Worm (Caenorhabditis elegans) whole organism, young adult: ENCODE results near the gene cest-3.

Source experiments
- B0019.2 ChIP-seq: fragments of 200-800 bp; sonication (Bioruptor generic); conservative IDR thresholded peaks from 2 replicates; pipeline ENCODE4 v1.3.6; 2022; ENCODE audit warnings: missing genetic modification reagents, missing genetic modification characterization, missing compliant biosample characterization
- B0336.3 ChIP-seq: fragments of 200-800 bp; sonication (Bioruptor generic); IDR thresholded peaks from 2 replicates; pipeline ENCODE4 v1.3.6; 2022; ENCODE audit warnings: missing genetic modification characterization, missing compliant biosample characterization
- F23B12.7 ChIP-seq: sonication (generic microtip); optimal IDR thresholded peaks from 2 replicates; lab custom pipeline; 2017; ENCODE audit warnings: missing genetic modification characterization, mild to moderate bottlenecking, missing compliant biosample characterization, antibody characterized with exemption, moderate library complexity; ENCODE audit not compliant: insufficient read depth
- F55B11.4 ChIP-seq: sonication (generic microtip); optimal IDR thresholded peaks from 2 replicates; lab custom pipeline; 2016; ENCODE audit warnings: missing compliant biosample characterization, missing genetic modification characterization, borderline replicate concordance; ENCODE audit not compliant: insufficient read depth
- K11D2.4 ChIP-seq: fragments of 200-800 bp; sonication (Bioruptor generic); IDR thresholded peaks from 2 replicates; pipeline ENCODE4 v1.3.6; 2022; ENCODE audit warnings: missing genetic modification reagents, missing genetic modification characterization, missing compliant biosample characterization
- K12H6.12 ChIP-seq: fragments of 200-800 bp; sonication (Bioruptor generic); optimal IDR thresholded peaks from 2 replicates; lab custom pipeline; 2018; ENCODE audit warnings: mild to moderate bottlenecking, missing genetic modification characterization, missing compliant biosample characterization
- T07F8.4 ChIP-seq: sonication (generic microtip); optimal IDR thresholded peaks from 2 replicates; lab custom pipeline; 2016; ENCODE audit warnings: mild to moderate bottlenecking, missing genetic modification characterization, moderate library complexity, missing compliant biosample characterization
- T26A5.8 ChIP-seq: sonication (generic microtip); optimal IDR thresholded peaks from 2 replicates; lab custom pipeline; 2016; ENCODE audit warnings: missing genetic modification characterization, missing compliant biosample characterization
- ama-1 ChIP-seq, 3 experiments: fragments of 150-350 bp in 1 of 3; sonication (generic microtip) in 2 of 3; optimal IDR thresholded peaks; 2 replicates each; lab custom pipeline; 2014 to 2018; ENCODE audit warnings: missing biosample characterization in 2 of 3, missing genetic modification characterization in 2 of 3, missing genetic modification reagents in 2 of 3
- aptf-2 ChIP-seq: fragments of 200-800 bp; sonication (Bioruptor generic); conservative IDR thresholded peaks from 2 replicates; pipeline ENCODE4 v1.3.6; 2022; ENCODE audit warnings: missing genetic modification reagents, missing genetic modification characterization, missing compliant biosample characterization
- athp-1 ChIP-seq: sonication (generic microtip); optimal IDR thresholded peaks from 2 replicates; lab custom pipeline; 2017; ENCODE audit warnings: mild to moderate bottlenecking, missing genetic modification characterization, missing compliant biosample characterization
- bed-2 ChIP-seq: fragments of 200-800 bp; sonication (Bioruptor generic); IDR thresholded peaks from 2 replicates; pipeline ENCODE4 v1.3.6; 2022; ENCODE audit warnings: missing genetic modification reagents, missing genetic modification characterization, missing compliant biosample characterization
- cebp-1 ChIP-seq, 2 experiments: fragments of 200-800 bp in 1 of 2; sonication (Bioruptor generic) in 1 of 2; sonication (generic microtip) in 1 of 2; IDR thresholded peaks in 1 of 2; optimal IDR thresholded peaks in 1 of 2; 2 replicates each; pipeline versions ENCODE4 v1.3.6 to Lab custom; 2017 to 2022; ENCODE audit warnings: missing compliant biosample characterization in 2 of 2, missing genetic modification characterization in 2 of 2, mild to moderate bottlenecking in 1 of 2, missing genetic modification reagents in 1 of 2, moderate library complexity in 1 of 2
- cebp-2 ChIP-seq: fragments of 200-800 bp; sonication (Bioruptor generic); IDR thresholded peaks from 2 replicates; pipeline ENCODE4 v1.3.6; 2022; ENCODE audit warnings: missing genetic modification characterization, missing compliant biosample characterization
- ceh-27 ChIP-seq: fragments of 200-800 bp; sonication (Bioruptor generic); optimal IDR thresholded peaks from 2 replicates; lab custom pipeline; 2018; ENCODE audit warnings: mild to moderate bottlenecking, missing genetic modification characterization, moderate library complexity, missing compliant biosample characterization
- ceh-40 ChIP-seq: fragments of 200-800 bp; sonication (Bioruptor generic); IDR thresholded peaks from 2 replicates; pipeline ENCODE4 v1.3.6; 2022; ENCODE audit warnings: missing genetic modification characterization, missing compliant biosample characterization
- chd-7 ChIP-seq: sonication (generic microtip); optimal IDR thresholded peaks from 2 replicates; lab custom pipeline; 2016; ENCODE audit warnings: mild to moderate bottlenecking, missing genetic modification characterization, moderate library complexity, missing compliant biosample characterization
- efl-1 ChIP-seq: fragments of 150-350 bp; optimal IDR thresholded peaks from 2 replicates; lab custom pipeline; 2014; ENCODE audit warnings: missing biosample characterization, missing genetic modification reagents, missing genetic modification characterization
- egl-18 ChIP-seq: fragments of 200-800 bp; sonication (Bioruptor generic); IDR thresholded peaks from 2 replicates; pipeline ENCODE4 v1.3.6; 2022; ENCODE audit warnings: missing genetic modification reagents, missing genetic modification characterization, missing compliant biosample characterization
- egrh-3 ChIP-seq: fragments of 200-800 bp; sonication (Bioruptor generic); IDR thresholded peaks from 2 replicates; pipeline ENCODE4 v1.3.6; 2022; ENCODE audit warnings: missing genetic modification reagents, missing genetic modification characterization, missing compliant biosample characterization
- let-526 ChIP-seq: fragments of 200-800 bp; sonication (Bioruptor generic); IDR thresholded peaks from 2 replicates; pipeline ENCODE4 v1.3.6; 2022; ENCODE audit warnings: missing genetic modification reagents, missing genetic modification characterization, missing compliant biosample characterization
- lin-35 ChIP-seq, 3 experiments: fragments of 150-350 bp in 2 of 3; sonication (generic microtip) in 1 of 3; optimal IDR thresholded peaks; 2 replicates each; lab custom pipeline; 2014 to 2018; ENCODE audit warnings: missing biosample characterization in 3 of 3, missing genetic modification characterization in 3 of 3, missing genetic modification reagents in 3 of 3
- lsy-27 ChIP-seq: sonication (generic microtip); optimal IDR thresholded peaks from 2 replicates; lab custom pipeline; 2017; ENCODE audit warnings: missing genetic modification characterization, mild to moderate bottlenecking, missing compliant biosample characterization, antibody characterized with exemption, missing genotype, borderline replicate concordance; ENCODE audit not compliant: insufficient read depth
- madf-6 ChIP-seq: fragments of 200-800 bp; sonication (Bioruptor generic); IDR thresholded peaks from 2 replicates; pipeline ENCODE4 v1.3.6; 2022; ENCODE audit warnings: missing genetic modification reagents, missing genetic modification characterization, missing compliant biosample characterization
- nfya-1 ChIP-seq: sonication (generic microtip); optimal IDR thresholded peaks from 2 replicates; lab custom pipeline; 2017; ENCODE audit warnings: antibody characterized with exemption, missing compliant biosample characterization, missing genetic modification characterization, borderline replicate concordance; ENCODE audit not compliant: insufficient read depth
- nhr-80 ChIP-seq: sonication (generic microtip); optimal IDR thresholded peaks from 2 replicates; lab custom pipeline; 2016; ENCODE audit warnings: missing genetic modification characterization, missing compliant biosample characterization
- nhr-90 ChIP-seq: sonication (generic microtip); optimal IDR thresholded peaks from 2 replicates; lab custom pipeline; 2016; ENCODE audit warnings: missing genotype, mild to moderate bottlenecking, missing genetic modification characterization, missing compliant biosample characterization
- pha-4 ChIP-seq: fragments of 150-350 bp; sonication (generic microtip); optimal IDR thresholded peaks from 2 replicates; lab custom pipeline; 2014; ENCODE audit warnings: missing biosample characterization, missing genetic modification reagents, missing genetic modification characterization
- rec-8 ChIP-seq, 2 experiments: sonication (generic microtip); optimal IDR thresholded peaks; 2 replicates each; lab custom pipeline; 2016; ENCODE audit warnings: mild to moderate bottlenecking in 2 of 2, missing genetic modification characterization in 2 of 2, missing genetic modification reagents in 2 of 2, missing genotype in 2 of 2, missing biosample characterization in 1 of 2, missing compliant biosample characterization in 1 of 2, moderate library complexity in 1 of 2
- sea-2 ChIP-seq: fragments of 200-800 bp; sonication (Bioruptor generic); IDR thresholded peaks from 2 replicates; pipeline ENCODE4 v1.3.6; 2022; ENCODE audit warnings: missing genetic modification characterization, missing compliant biosample characterization
- snpc-3.4 ChIP-seq: sonication (generic microtip); optimal IDR thresholded peaks from 2 replicates; lab custom pipeline; 2017; ENCODE audit warnings: missing genetic modification characterization, mild to moderate bottlenecking, missing compliant biosample characterization, antibody characterized with exemption, moderate library complexity, missing genotype, missing genetic modification reagents
- unc-130 ChIP-seq: sonication (generic microtip); optimal IDR thresholded peaks from 2 replicates; lab custom pipeline; 2016; ENCODE audit warnings: missing genetic modification reagents, missing genetic modification characterization, missing compliant biosample characterization
- unc-62 ChIP-seq: fragments of 150-350 bp; optimal IDR thresholded peaks from 2 replicates; lab custom pipeline; 2014; ENCODE audit warnings: missing biosample characterization, missing genetic modification reagents, missing genetic modification characterization
- ztf-26 ChIP-seq: sonication (generic microtip); optimal IDR thresholded peaks from 2 replicates; lab custom pipeline; 2017; ENCODE audit warnings: missing genetic modification characterization, missing compliant biosample characterization
- ztf-28 ChIP-seq: fragments of 200-800 bp; sonication (Bioruptor generic); IDR thresholded peaks from 2 replicates; pipeline ENCODE4 v1.3.6; 2022; ENCODE audit warnings: missing genetic modification reagents, missing genetic modification characterization, missing compliant biosample characterization
- ztf-3 ChIP-seq: fragments of 200-800 bp; sonication (Bioruptor generic); optimal IDR thresholded peaks from 2 replicates; lab custom pipeline; 2018; ENCODE audit warnings: mild to moderate bottlenecking, missing genetic modification characterization, missing compliant biosample characterization

The cest-3 gene

ce11 chrX:12234424-12234823, 7.0 kb upstream of the cest-3 start:
- TF ChIP-seq B0019.2 (no peak), unc-130 (GFP tag; lab: Kevin White, UChicago) (no peak), nfya-1 (tag; lab: Kevin White, UChicago) (no peak), cebp-1 (GFP tag; IDR thresholded peaks at IDR 0.05; lab: Robert Waterston, UW) (peak; percentile 89), cebp-1 (tag; optimal IDR thresholded peaks at IDR 0.05; lab: Kevin White, UChicago) (peak; percentile 93), K12H6.12 (tag; lab: Kevin White, UChicago) (no peak), nhr-80 (peak; percentile 68), chd-7 (tag; lab: Kevin White, UChicago) (no peak), F55B11.4 (tag; lab: Kevin White, UChicago) (no peak), egl-18 (GFP tag; lab: Robert Waterston, UW) (no peak), unc-62 (GFP tag; lab: Kevin White, UChicago) (peak; percentile 30), athp-1 (tag; lab: Kevin White, UChicago) (no peak), sea-2 (GFP tag; lab: Robert Waterston, UW) (no peak), ceh-40 (no peak)

ce11 chrX:12235388-12235787, 6.1 kb upstream of the cest-3 start, which contains the start of gene C23H4.6:
C23H4.6 (plus strand) TSS chrX:12235606.
- TF ChIP-seq T07F8.4, result no peak
- no peak for TF ChIP-seq ceh-27
- TF ChIP-seq pha-4 (tag; lab: Kevin White, UChicago), result no peak
- no peak for TF ChIP-seq ztf-3 (GFP tag; lab: Kevin White, UChicago)
- no peak for TF ChIP-seq cebp-2 (GFP tag; lab: Robert Waterston, UW)
- TF ChIP-seq nhr-90 (tag; lab: Kevin White, UChicago), result no peak
- TF ChIP-seq madf-6 (GFP tag; lab: Robert Waterston, UW), result no peak
- no peak for TF ChIP-seq F23B12.7 (tag; lab: Kevin White, UChicago)
- no peak for TF ChIP-seq ztf-28
- no peak for TF ChIP-seq efl-1 (GFP tag; lab: Kevin White, UChicago)
- TF ChIP-seq snpc-3.4 (tag; lab: Kevin White, UChicago), result no peak
- no peak for TF ChIP-seq aptf-2 (GFP tag; lab: Robert Waterston, UW)
- TF ChIP-seq ama-1 (optimal IDR thresholded peaks at IDR 0.05; lab: Kevin White, UChicago), result no peak
- TF ChIP-seq ama-1 (GFP tag; optimal IDR thresholded peaks at IDR 0.05; lab: Kevin White, UChicago), result no peak
- no peak for TF ChIP-seq egl-18 (GFP tag; lab: Robert Waterston, UW)
- TF ChIP-seq let-526, result no peak
- no peak for TF ChIP-seq nfya-1 (tag; lab: Kevin White, UChicago)
- no peak for TF ChIP-seq egrh-3 (GFP tag; lab: Robert Waterston, UW)
- TF ChIP-seq bed-2 (GFP tag; lab: Robert Waterston, UW), result no peak
- TF ChIP-seq T26A5.8 (tag; lab: Kevin White, UChicago), result no peak
- no peak for TF ChIP-seq ztf-26

- TF ChIP-seq nhr-80 (peak; percentile 82), K11D2.4 (GFP tag; lab: Robert Waterston, UW) (no peak), lsy-27 (tag; lab: Kevin White, UChicago) (no peak), B0336.3 (GFP tag; lab: Robert Waterston, UW) (no peak), B0019.2 (no peak), ceh-27 (no peak), lin-35 (GFP tag; optimal IDR thresholded peaks at IDR 0.05; lab: Kevin White, UChicago) (no peak), rec-8 (tag; optimal IDR thresholded peaks at IDR 0.05; lab: Kevin White, UChicago) (no peak)
Measured at ce11 chrX:12242902-12243301, 1.5 kb downstream of the cest-3 start.
